Worm (Caenorhabditis elegans) whole organism, mixed stage, embryonic: ENCODE data around the gene gsto-1.

ENCODE experiments used
- M03D4.4 ChIP-seq: sonication (generic microtip); optimal IDR thresholded peaks from 2 replicates; lab custom pipeline; 2017; ENCODE audit warnings: mild to moderate bottlenecking, missing genetic modification characterization, missing compliant biosample characterization
- bed-3 ChIP-seq: fragments of 200-800 bp; sonication (Bioruptor generic); optimal IDR thresholded peaks from 3 replicates; lab custom pipeline; 2018; ENCODE audit warnings: mild to moderate bottlenecking, missing genetic modification characterization, moderate library complexity, missing compliant biosample characterization
- blmp-1 ChIP-seq: fragments of 150-350 bp; optimal IDR thresholded peaks from 2 replicates; lab custom pipeline; 2014; ENCODE audit warnings: missing biosample characterization, missing genetic modification characterization
- ceh-39 ChIP-seq: fragments of 150-350 bp; optimal IDR thresholded peaks from 2 replicates; lab custom pipeline; 2014; ENCODE audit warnings: missing biosample characterization, missing genetic modification characterization
- ceh-43 ChIP-seq: fragments of 200-800 bp; sonication (Bioruptor generic); optimal IDR thresholded peaks from 2 replicates; lab custom pipeline; 2018; ENCODE audit warnings: mild to moderate bottlenecking, missing genetic modification characterization, moderate library complexity, missing compliant biosample characterization
- ceh-83 ChIP-seq: fragments of 200-800 bp; sonication (Bioruptor generic); optimal IDR thresholded peaks from 2 replicates; lab custom pipeline; 2018; ENCODE audit warnings: mild to moderate bottlenecking, missing genetic modification characterization, missing compliant biosample characterization
- ces-1 ChIP-seq: fragments of 150-350 bp; optimal IDR thresholded peaks from 2 replicates; lab custom pipeline; 2014; ENCODE audit warnings: missing biosample characterization, missing genetic modification reagents, missing genetic modification characterization
- cnd-1 ChIP-seq: fragments of 200-800 bp; sonication (Bioruptor generic); optimal IDR thresholded peaks from 2 replicates; lab custom pipeline; 2018; ENCODE audit warnings: mild to moderate bottlenecking, missing genetic modification characterization, missing compliant biosample characterization
- drap-1 ChIP-seq: fragments of 200-800 bp; sonication (Bioruptor generic); optimal IDR thresholded peaks from 3 replicates; lab custom pipeline; 2018; ENCODE audit warnings: mild to moderate bottlenecking, missing genetic modification characterization, missing compliant biosample characterization
- elt-1 ChIP-seq: sonication (generic microtip); optimal IDR thresholded peaks from 2 replicates; lab custom pipeline; 2017; ENCODE audit warnings: missing genetic modification characterization, mild to moderate bottlenecking, missing compliant biosample characterization, antibody characterized with exemption, moderate library complexity, borderline replicate concordance; ENCODE audit not compliant: insufficient read depth
- elt-3 ChIP-seq: fragments of 150-350 bp; optimal IDR thresholded peaks from 2 replicates; lab custom pipeline; 2014; ENCODE audit warnings: missing biosample characterization, missing genetic modification characterization
- flh-1 ChIP-seq: fragments of 200-800 bp; sonication (Bioruptor generic); optimal IDR thresholded peaks from 2 replicates; lab custom pipeline; 2018; ENCODE audit warnings: mild to moderate bottlenecking, missing genetic modification characterization, moderate library complexity, missing compliant biosample characterization
- hlh-1 ChIP-seq: fragments of 150-350 bp; optimal IDR thresholded peaks from 2 replicates; lab custom pipeline; 2014; ENCODE audit warnings: missing biosample characterization, missing genetic modification reagents, missing genetic modification characterization
- lin-32 ChIP-seq: fragments of 200-800 bp; sonication (Bioruptor generic); optimal IDR thresholded peaks from 2 replicates; lab custom pipeline; 2018; ENCODE audit warnings: mild to moderate bottlenecking, missing genetic modification characterization, missing compliant biosample characterization
- lsy-2 ChIP-seq: fragments of 150-350 bp; optimal IDR thresholded peaks from 2 replicates; lab custom pipeline; 2014; ENCODE audit warnings: missing biosample characterization, missing genetic modification characterization
- mab-5 ChIP-seq: fragments of 150-350 bp; optimal IDR thresholded peaks from 2 replicates; lab custom pipeline; 2014; ENCODE audit warnings: missing biosample characterization, missing genetic modification characterization
- mep-1 ChIP-seq: fragments of 150-350 bp; optimal IDR thresholded peaks from 2 replicates; lab custom pipeline; 2017; ENCODE audit warnings: missing biosample characterization, missing genetic modification reagents, missing genetic modification characterization, inconsistent platforms
- mls-2 ChIP-seq: sonication (generic microtip); optimal IDR thresholded peaks from 2 replicates; lab custom pipeline; 2016; ENCODE audit warnings: mild to moderate bottlenecking, missing genetic modification characterization, moderate library complexity, missing compliant biosample characterization
- nhr-12 ChIP-seq: fragments of 150-350 bp; optimal IDR thresholded peaks from 2 replicates; lab custom pipeline; 2014; ENCODE audit warnings: missing biosample characterization, missing genetic modification characterization
- nhr-2 ChIP-seq: fragments of 150-350 bp; optimal IDR thresholded peaks from 2 replicates; lab custom pipeline; 2014; ENCODE audit warnings: missing biosample characterization, missing genetic modification characterization
- nhr-237 ChIP-seq: fragments of 150-350 bp; optimal IDR thresholded peaks from 2 replicates; lab custom pipeline; 2014; ENCODE audit warnings: missing biosample characterization, missing genetic modification characterization
- nhr-28 ChIP-seq: fragments of 150-350 bp; optimal IDR thresholded peaks from 2 replicates; lab custom pipeline; 2014; ENCODE audit warnings: missing biosample characterization, missing genetic modification characterization
- nhr-76 ChIP-seq: sonication (generic microtip); optimal IDR thresholded peaks from 2 replicates; lab custom pipeline; 2017; ENCODE audit warnings: missing biosample characterization, missing genetic modification characterization
- pha-4 ChIP-seq: fragments of 150-350 bp; optimal IDR thresholded peaks from 2 replicates; lab custom pipeline; 2018; ENCODE audit warnings: missing biosample characterization, missing genetic modification reagents, missing genetic modification characterization
- snpc-4 ChIP-seq: fragments of 150-350 bp; optimal IDR thresholded peaks from 2 replicates; lab custom pipeline; 2014; ENCODE audit warnings: missing biosample characterization, missing genetic modification characterization
- sptf-1 ChIP-seq: sonication (generic microtip); optimal IDR thresholded peaks from 2 replicates; lab custom pipeline; 2017; ENCODE audit warnings: mild to moderate bottlenecking, missing genetic modification characterization, moderate library complexity, missing compliant biosample characterization
- tbx-8 ChIP-seq: fragments of 200-800 bp; sonication (Bioruptor generic); optimal IDR thresholded peaks from 2 replicates; lab custom pipeline; 2018; ENCODE audit warnings: mild to moderate bottlenecking, missing genetic modification characterization, moderate library complexity, missing compliant biosample characterization
- unc-120 ChIP-seq: sonication (generic microtip); optimal IDR thresholded peaks from 2 replicates; lab custom pipeline; 2017; ENCODE audit warnings: missing genetic modification characterization, missing compliant biosample characterization; ENCODE audit not compliant: poor library complexity, severe bottlenecking
- unc-39 ChIP-seq: fragments of 150-350 bp; optimal IDR thresholded peaks from 2 replicates; lab custom pipeline; 2014; ENCODE audit warnings: missing biosample characterization, missing genetic modification characterization
- unc-62 ChIP-seq: fragments of 150-350 bp; optimal IDR thresholded peaks from 2 replicates; lab custom pipeline; 2014; ENCODE audit warnings: missing biosample characterization, missing genetic modification reagents, missing genetic modification characterization
- zip-8 ChIP-seq: fragments of 150-350 bp; optimal IDR thresholded peaks from 2 replicates; lab custom pipeline; 2014; ENCODE audit warnings: missing biosample characterization, missing genetic modification characterization
- ztf-11 ChIP-seq: fragments of 150-350 bp; optimal IDR thresholded peaks from 2 replicates; lab custom pipeline; 2014; ENCODE audit warnings: missing biosample characterization, missing genetic modification characterization

Gene gsto-1

DNA sequence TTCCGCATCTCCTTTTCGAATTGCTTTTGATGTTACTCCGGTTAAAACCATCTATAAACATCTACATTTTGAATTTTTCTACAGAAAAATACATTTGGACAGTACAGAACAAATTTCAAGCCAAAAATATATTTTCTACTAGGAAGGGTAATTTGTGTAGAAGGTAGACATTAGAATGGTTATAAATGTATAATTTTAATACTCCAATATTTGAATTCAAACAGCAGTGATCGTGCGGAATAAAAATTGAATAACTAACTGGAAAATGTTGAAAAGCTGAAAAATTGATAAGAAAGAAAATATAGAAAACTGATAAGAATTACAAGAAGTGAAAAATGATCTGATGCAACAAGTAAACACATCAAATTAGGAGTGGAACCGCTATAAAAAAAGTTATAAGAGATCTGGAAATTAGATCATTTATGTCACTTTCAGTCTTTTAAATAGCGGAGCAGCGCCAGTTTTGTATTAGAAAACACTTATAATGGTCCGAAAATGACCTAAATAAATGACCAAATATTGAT is at the start of gene gsto-1:
Gene gsto-1 (minus strand): TSS at position 51 of the 524 bp plus-strand sequence.
- TF ChIP-seq bed-3 (GFP tag; lab: Kevin White, UChicago) (no peak), pha-4 (tag; lab: Kevin White, UChicago) (no peak), ceh-83 (GFP tag; lab: Kevin White, UChicago) (no peak), ceh-43 (no peak), lsy-2 (tag; lab: Kevin White, UChicago) (no peak), snpc-4 (tag; lab: Kevin White, UChicago) (no peak)
- TF ChIP-seq, all 35 proteins: peak for 0

DNA sequence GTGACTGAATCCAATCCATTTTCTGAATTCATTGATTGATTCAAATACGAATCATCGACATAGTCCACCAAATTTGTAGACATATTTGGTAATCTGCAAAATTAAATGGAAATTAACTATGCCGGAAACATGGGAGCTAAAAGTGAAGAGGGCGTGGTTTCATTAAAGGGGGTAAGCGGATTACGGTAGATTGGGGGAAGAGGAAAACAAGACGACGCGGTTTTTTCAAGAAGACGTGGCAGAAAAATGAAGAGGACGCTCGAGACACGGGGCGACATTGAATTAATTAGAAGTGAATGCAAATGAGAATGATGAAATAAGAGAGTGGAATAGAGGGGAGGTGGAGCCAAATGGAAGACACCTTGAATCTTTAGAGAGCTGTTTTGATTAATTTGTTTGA is 49.5 kb upstream of the gsto-1 start, which contains the start of gene npr-17:
Gene npr-17 (minus strand): TSS at position 101 of the 400 bp plus-strand sequence.
- TF ChIP-seq pha-4 (tag; lab: Kevin White, UChicago), result no peak
- TF ChIP-seq drap-1 (GFP tag; lab: Kevin White, UChicago), result no peak
- no peak for TF ChIP-seq nhr-28
- TF ChIP-seq bed-3 (GFP tag; lab: Kevin White, UChicago), result no peak
- no peak for TF ChIP-seq unc-62 (GFP tag; lab: Kevin White, UChicago)
- no peak for TF ChIP-seq sptf-1 (tag; lab: Kevin White, UChicago)
- no peak for TF ChIP-seq ceh-39 (tag; lab: Kevin White, UChicago)
- TF ChIP-seq mls-2, result no peak
- TF ChIP-seq flh-1 (GFP tag; lab: Kevin White, UChicago), result no peak
- TF ChIP-seq unc-120 (tag; lab: Kevin White, UChicago), result no peak
- TF ChIP-seq tbx-8, result no peak
- no peak for TF ChIP-seq unc-39 (tag; lab: Kevin White, UChicago)
- TF ChIP-seq nhr-12, result no peak
- TF ChIP-seq nhr-237 (tag; lab: Kevin White, UChicago), result no peak
- TF ChIP-seq mep-1 (tag; lab: Kevin White, UChicago), result no peak

DNA sequence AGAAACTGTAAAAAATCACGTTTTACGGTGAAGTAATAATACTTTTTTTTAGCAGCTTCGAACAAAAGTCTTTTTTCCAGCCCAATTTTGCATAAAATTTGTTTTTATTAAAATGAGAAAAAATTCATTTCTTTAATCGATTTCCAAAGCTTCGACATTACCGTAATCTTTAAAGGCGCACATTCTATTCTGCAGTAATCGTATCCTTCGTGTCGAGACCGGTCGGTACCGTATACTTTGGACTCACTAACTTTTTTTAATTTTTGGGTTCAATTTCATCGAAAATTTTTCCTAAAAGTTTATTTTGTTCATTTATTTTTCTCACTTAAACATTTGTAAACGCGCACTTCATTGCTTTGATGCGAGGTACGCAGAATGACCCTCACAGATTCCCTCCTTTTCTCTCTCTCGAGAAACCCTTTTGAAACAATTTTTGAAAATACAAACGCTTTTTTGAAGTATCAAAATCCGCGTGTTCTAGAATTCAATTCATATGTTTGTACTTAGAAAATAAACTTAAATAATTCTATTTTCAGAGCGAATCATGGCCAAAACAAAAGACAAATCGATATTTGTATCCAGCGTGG is 39.9 kb upstream of the gsto-1 start, which contains the start of gene hrpk-2:
Gene hrpk-2 (plus strand): TSS at position 537 of the 587 bp plus-strand sequence.
- TF ChIP-seq cnd-1 (tag; lab: Kevin White, UChicago), result no peak
- TF ChIP-seq snpc-4 (tag; lab: Kevin White, UChicago), result no peak
- no peak for TF ChIP-seq M03D4.4 (tag; lab: Kevin White, UChicago)
- no peak for TF ChIP-seq nhr-2 (tag; lab: Kevin White, UChicago)
- TF ChIP-seq ceh-39 (tag; lab: Kevin White, UChicago), result no peak
- TF ChIP-seq flh-1 (GFP tag; lab: Kevin White, UChicago), result no peak
- no peak for TF ChIP-seq lin-32 (GFP tag; lab: Kevin White, UChicago)
- no peak for TF ChIP-seq nhr-237 (tag; lab: Kevin White, UChicago)
- no peak for TF ChIP-seq mab-5
- no peak for TF ChIP-seq ces-1 (GFP tag; lab: Kevin White, UChicago)
- no peak for TF ChIP-seq unc-62 (GFP tag; lab: Kevin White, UChicago)
- TF ChIP-seq ztf-11, result no peak
- TF ChIP-seq elt-1, result no peak
- TF ChIP-seq bed-3 (GFP tag; lab: Kevin White, UChicago), result no peak
- no peak for TF ChIP-seq nhr-28
- TF ChIP-seq zip-8 (tag; lab: Kevin White, UChicago), result no peak
- TF ChIP-seq, all 35 proteins: peak for 0

- TF ChIP-seq nhr-237 (tag; lab: Kevin White, UChicago) (no peak), flh-1 (GFP tag; lab: Kevin White, UChicago) (no peak), tbx-8 (no peak), ztf-11 (no peak), unc-39 (tag; lab: Kevin White, UChicago) (no peak)
Measured at ce11 chrIII:7981938-7982337, 35.1 kb upstream of the gsto-1 start.

DNA sequence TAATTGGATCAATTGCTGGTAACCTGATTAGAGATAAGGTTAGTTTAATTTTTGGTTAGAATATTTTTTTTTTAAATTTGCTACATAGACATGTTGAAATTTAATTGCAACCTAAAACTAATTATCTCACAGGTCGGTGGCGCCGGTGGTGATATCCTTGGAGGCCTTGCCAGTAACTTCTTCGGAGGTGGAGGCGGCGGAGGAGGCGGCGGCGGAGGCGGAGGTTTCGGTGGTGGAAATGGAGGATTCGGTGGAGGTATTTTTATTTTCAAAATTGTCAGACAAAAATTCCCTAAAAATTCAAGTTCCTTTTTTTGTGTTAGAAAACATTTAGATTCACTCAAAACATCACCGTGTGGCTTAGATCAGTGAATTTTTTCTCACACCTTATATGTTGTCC is 34.4 kb upstream of the gsto-1 start:
- TF ChIP-seq mab-5 (no peak), zip-8 (tag; lab: Kevin White, UChicago) (no peak), drap-1 (GFP tag; lab: Kevin White, UChicago) (no peak), hlh-1 (tag; lab: Kevin White, UChicago) (no peak), lin-32 (GFP tag; lab: Kevin White, UChicago) (no peak), mep-1 (tag; lab: Kevin White, UChicago) (no peak), nhr-76 (tag; lab: Kevin White, UChicago) (no peak), flh-1 (GFP tag; lab: Kevin White, UChicago) (no peak), elt-3 (no peak), ceh-43 (no peak), snpc-4 (tag; lab: Kevin White, UChicago) (no peak), pha-4 (tag; lab: Kevin White, UChicago) (no peak), unc-39 (tag; lab: Kevin White, UChicago) (no peak), mls-2 (no peak), blmp-1 (tag; lab: Kevin White, UChicago) (no peak), ztf-11 (no peak), nhr-2 (tag; lab: Kevin White, UChicago) (no peak)
